Fruit fly (Drosophila melanogaster): ENCODE measurements around the gene Ccn.

Gene Ccn

dm6 chr3L:17651717-17652651 is 37.8 kb upstream of the Ccn start:
- TF ChIP-seq CG33017 (tag; optimal IDR thresholded peaks at IDR 0.05), result no peak
- TF ChIP-seq CG14711 (tag; optimal IDR thresholded peaks at IDR 0.05), result peak; percentile 27
- TF ChIP-seq kay (GFP tag; ENCODE audit: borderline replicate concordance), result peak; percentile 96
- TF ChIP-seq ovo (GFP tag; optimal IDR thresholded peaks at IDR 0.05), result peak; percentile 34
- TF ChIP-seq pad (GFP tag; optimal IDR thresholded peaks at IDR 0.05), result no peak
- no peak for TF ChIP-seq CG1620 (GFP tag; optimal IDR thresholded peaks at IDR 0.05)
- TF ChIP-seq CG12768 (GFP tag; optimal IDR thresholded peaks at IDR 0.05), result peak; percentile 14
- peak; percentile 11 for TF ChIP-seq CG7101 (tag; optimal IDR thresholded peaks at IDR 0.05)
- peak; percentile 3 for TF ChIP-seq Crg-1 (GFP tag; optimal IDR thresholded peaks at IDR 0.05)

- TF ChIP-seq tj (GFP tag; optimal IDR thresholded peaks at IDR 0.05), result peak; percentile 17
- TF ChIP-seq CG7045 (GFP tag; optimal IDR thresholded peaks at IDR 0.05), result peak; percentile 82
- no peak for TF ChIP-seq CG5204 (GFP tag; optimal IDR thresholded peaks at IDR 0.05)
- peak; percentile 68 for TF ChIP-seq Crg-1 (GFP tag; optimal IDR thresholded peaks at IDR 0.05)
- TF ChIP-seq Clk (GFP tag; optimal IDR thresholded peaks at IDR 0.05), result peak; percentile 90
- peak; percentile 69 for TF ChIP-seq CG33017 (tag; optimal IDR thresholded peaks at IDR 0.05)
- no peak for TF ChIP-seq Hr96 (GFP tag; optimal IDR thresholded peaks at IDR 0.05)
- TF ChIP-seq CG1620 (GFP tag; optimal IDR thresholded peaks at IDR 0.05), result peak; percentile 31
- peak; percentile 44 for TF ChIP-seq toe (GFP tag; optimal IDR thresholded peaks at IDR 0.05)
- peak; percentile 96 for TF ChIP-seq pad (GFP tag; optimal IDR thresholded peaks at IDR 0.05)
- no peak for TF ChIP-seq CG11617 (GFP tag; optimal IDR thresholded peaks at IDR 0.05)
- peak; percentile 58 for TF ChIP-seq Mnt (GFP tag; optimal IDR thresholded peaks at IDR 0.05)
- TF ChIP-seq kay (GFP tag; ENCODE audit: borderline replicate concordance), result peak; percentile 91
- TF ChIP-seq bab1 (GFP tag; optimal IDR thresholded peaks at IDR 0.05), result no peak
- TF ChIP-seq CG7101 (tag; optimal IDR thresholded peaks at IDR 0.05), result peak; percentile 82
- peak; percentile 79 for TF ChIP-seq ovo (GFP tag; optimal IDR thresholded peaks at IDR 0.05)
- peak; percentile 93 for TF ChIP-seq CG12768 (GFP tag; optimal IDR thresholded peaks at IDR 0.05)
- TF ChIP-seq cnc (optimal IDR thresholded peaks at IDR 0.05), result no peak
- peak; percentile 58 for TF ChIP-seq CG14711 (tag; optimal IDR thresholded peaks at IDR 0.05)
- TF ChIP-seq cic (GFP tag; optimal IDR thresholded peaks at IDR 0.05), result peak; percentile 97
Observed at dm6 chr3L:17652878-17653700, 36.7 kb upstream of the Ccn start.

- TF ChIP-seq bab1 (GFP tag; optimal IDR thresholded peaks at IDR 0.05) (peak; percentile 95), cnc (optimal IDR thresholded peaks at IDR 0.05) (no peak), pad (GFP tag; optimal IDR thresholded peaks at IDR 0.05) (peak; percentile 93), toe (GFP tag; optimal IDR thresholded peaks at IDR 0.05) (peak; percentile 95), Mnt (GFP tag; optimal IDR thresholded peaks at IDR 0.05) (peak; percentile 67), CG12768 (GFP tag; optimal IDR thresholded peaks at IDR 0.05) (peak; percentile 92), CG5204 (GFP tag; optimal IDR thresholded peaks at IDR 0.05) (peak; percentile 92), CG7101 (tag; optimal IDR thresholded peaks at IDR 0.05) (peak; percentile 95), cic (GFP tag; optimal IDR thresholded peaks at IDR 0.05) (peak; percentile 52), Crg-1 (GFP tag; optimal IDR thresholded peaks at IDR 0.05) (peak; percentile 87), ovo (GFP tag; optimal IDR thresholded peaks at IDR 0.05) (peak; percentile 81), Clk (GFP tag; optimal IDR thresholded peaks at IDR 0.05) (peak; percentile 89), tj (GFP tag; optimal IDR thresholded peaks at IDR 0.05) (peak; percentile 69), kay (GFP tag; ENCODE audit: borderline replicate concordance) (peak; percentile 94), CG14711 (tag; optimal IDR thresholded peaks at IDR 0.05) (peak; percentile 88), Hr96 (GFP tag; optimal IDR thresholded peaks at IDR 0.05) (peak; percentile 91), CG7045 (GFP tag; optimal IDR thresholded peaks at IDR 0.05) (peak; percentile 89), CG11617 (GFP tag; optimal IDR thresholded peaks at IDR 0.05) (peak; percentile 93), CG1620 (GFP tag; optimal IDR thresholded peaks at IDR 0.05) (peak; percentile 93), CG33017 (tag; optimal IDR thresholded peaks at IDR 0.05) (peak; percentile 91)
Observed at dm6 chr3L:17653701-17654667, 35.8 kb upstream of the Ccn start, which contains the start of the genes Krn, Ndfip and CG7484. Gene Krn (minus strand): TSS chr3L:17654280. Gene Ndfip (minus strand): TSS chr3L:17654280. Gene CG7484 (plus strand): TSS chr3L:17654617.

dm6 chr3L:17654668-17655050 is 35.2 kb upstream of the Ccn start:
- TF ChIP-seq pad (GFP tag; optimal IDR thresholded peaks at IDR 0.05) (no peak), bab1 (GFP tag; optimal IDR thresholded peaks at IDR 0.05) (no peak), kay (GFP tag; ENCODE audit: borderline replicate concordance) (peak; percentile 91)

DNA sequence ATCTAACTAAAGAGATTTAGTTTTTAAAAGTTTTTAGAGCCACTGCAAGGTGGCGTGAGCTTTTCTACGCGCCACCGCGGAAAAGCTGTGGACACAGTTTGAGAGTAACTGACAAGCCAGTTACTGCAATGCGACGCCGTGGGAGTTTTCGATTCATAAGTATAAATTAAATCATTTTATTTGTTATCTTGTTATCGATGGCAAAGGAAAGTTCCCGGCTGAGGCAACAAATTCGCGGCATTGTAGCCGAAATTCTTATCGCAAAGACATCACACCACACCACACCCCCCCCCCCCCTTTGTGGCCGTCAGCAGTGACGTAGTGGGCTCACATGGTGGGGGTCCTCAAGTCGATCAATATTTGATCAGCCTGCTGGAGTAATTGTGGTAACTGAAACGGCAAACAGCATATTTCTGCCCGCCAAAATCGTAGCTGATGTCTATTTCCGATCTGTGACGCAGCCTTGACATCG is 33.9 kb upstream of the Ccn start:
- TF ChIP-seq pad (GFP tag; optimal IDR thresholded peaks at IDR 0.05) (peak; percentile 10), CG5204 (GFP tag; optimal IDR thresholded peaks at IDR 0.05) (no peak), Crg-1 (GFP tag; optimal IDR thresholded peaks at IDR 0.05) (peak; percentile 45), cic (GFP tag; optimal IDR thresholded peaks at IDR 0.05) (peak; percentile 43), CG1620 (GFP tag; optimal IDR thresholded peaks at IDR 0.05) (no peak), CG11617 (GFP tag; optimal IDR thresholded peaks at IDR 0.05) (peak; percentile 6), CG12768 (GFP tag; optimal IDR thresholded peaks at IDR 0.05) (peak; percentile 39), Hr96 (GFP tag; optimal IDR thresholded peaks at IDR 0.05) (no peak), CG14711 (tag; optimal IDR thresholded peaks at IDR 0.05) (no peak), Clk (GFP tag; optimal IDR thresholded peaks at IDR 0.05) (no peak), toe (GFP tag; optimal IDR thresholded peaks at IDR 0.05) (peak; percentile 26), CG7101 (tag; optimal IDR thresholded peaks at IDR 0.05) (no peak), CG7045 (GFP tag; optimal IDR thresholded peaks at IDR 0.05) (peak; percentile 36), bab1 (GFP tag; optimal IDR thresholded peaks at IDR 0.05) (no peak), tj (GFP tag; optimal IDR thresholded peaks at IDR 0.05) (no peak), cnc (optimal IDR thresholded peaks at IDR 0.05) (no peak), CG33017 (tag; optimal IDR thresholded peaks at IDR 0.05) (no peak), kay (GFP tag; ENCODE audit: borderline replicate concordance) (peak; percentile 64), Mnt (GFP tag; optimal IDR thresholded peaks at IDR 0.05) (no peak), ovo (GFP tag; optimal IDR thresholded peaks at IDR 0.05) (peak; percentile 52)
